Fruit fly (Drosophila melanogaster): ENCODE data around the gene CG10863.

Gene CG10863

dm6 chr3L:3952468-3952867 lies 10.2 kb upstream of the CG10863 start, which contains the start of gene CG14984 (continued):
- TF ChIP-seq vri (GFP tag; optimal IDR thresholded peaks at IDR 0.05): peak; percentile 59
- peak; percentile 79 for TF ChIP-seq Met (GFP tag; optimal IDR thresholded peaks at IDR 0.05)
- peak; percentile 86 for TF ChIP-seq CG11902 (GFP tag; optimal IDR thresholded peaks at IDR 0.05)
- peak; percentile 90 for TF ChIP-seq CG10669 (GFP tag; optimal IDR thresholded peaks at IDR 0.05)
- TF ChIP-seq cyc (GFP tag; optimal IDR thresholded peaks at IDR 0.05): peak; percentile 88
- TF ChIP-seq Ets21C (GFP tag; optimal IDR thresholded peaks at IDR 0.05): peak; percentile 67
- TF ChIP-seq CG34406 (GFP tag; optimal IDR thresholded peaks at IDR 0.05): peak; percentile 77
- TF ChIP-seq CG6808 (GFP tag; optimal IDR thresholded peaks at IDR 0.05): peak; percentile 89
- peak; percentile 79 for TF ChIP-seq achi (GFP tag; optimal IDR thresholded peaks at IDR 0.05)
- TF ChIP-seq acj6 (GFP tag; optimal IDR thresholded peaks at IDR 0.05): peak; percentile 84
- peak; percentile 73 for TF ChIP-seq Smox (GFP tag; optimal IDR thresholded peaks at IDR 0.05)
- peak; percentile 96 for TF ChIP-seq Eip78C (GFP tag)
- peak; percentile 71 for TF ChIP-seq CG10631 (GFP tag; optimal IDR thresholded peaks at IDR 0.05)
- peak; percentile 72 for TF ChIP-seq Gug (GFP tag; IDR thresholded peaks at IDR 0.05)
- peak; percentile 42 for TF ChIP-seq CG1621 (tag; optimal IDR thresholded peaks at IDR 0.05)
- peak; percentile 55; the same call in 1 of the 2 replicates for TF ChIP-seq CG11294 (GFP tag; IDR thresholded peaks at IDR 0.05)
- peak; percentile 59 for TF ChIP-seq Hr4 (GFP tag; optimal IDR thresholded peaks at IDR 0.05)
- TF ChIP-seq Lpt (GFP tag; optimal IDR thresholded peaks at IDR 0.05): no peak
- peak; percentile 85 for TF ChIP-seq CG8319 (GFP tag; optimal IDR thresholded peaks at IDR 0.05)
- peak; percentile 78 for TF ChIP-seq esn (GFP tag; optimal IDR thresholded peaks at IDR 0.05)
- TF ChIP-seq CG11762 (GFP tag; optimal IDR thresholded peaks at IDR 0.05; ENCODE audit: insufficient read depth): peak; percentile 76
- peak; percentile 84 for TF ChIP-seq CG7368 (GFP tag; optimal IDR thresholded peaks at IDR 0.05)
- TF ChIP-seq fkh (GFP tag; optimal IDR thresholded peaks at IDR 0.05): no peak
- peak; percentile 81 for TF ChIP-seq Eip75B (GFP tag; optimal IDR thresholded peaks at IDR 0.05)

- TF ChIP-seq CG6854 (GFP tag; optimal IDR thresholded peaks at IDR 0.05) (no peak), CG15336 (GFP tag; IDR thresholded peaks at IDR 0.05) (no peak), CG6163 (GFP tag; IDR thresholded peaks at IDR 0.05) (peak; percentile 24; the same call in 1 of the 3 replicates), Hr4 (GFP tag; optimal IDR thresholded peaks at IDR 0.05) (no peak), CG32006 (GFP tag; optimal IDR thresholded peaks at IDR 0.05) (no peak), Eip78C (GFP tag) (peak; percentile 21), CG1621 (tag; optimal IDR thresholded peaks at IDR 0.05) (no peak)
Observed at dm6 chr3L:3951875-3952274, 9.6 kb upstream of the CG10863 start.

dm6 chr3L:3949205-3949604 lies 6.9 kb upstream of the CG10863 start, which contains the start of gene CG14983:
Gene CG14983, minus strand, starts transcription at chr3L:3949305.
- no peak for TF ChIP-seq Ets96B (tag; optimal IDR thresholded peaks at IDR 0.05)
- no peak for TF ChIP-seq spab (GFP tag; optimal IDR thresholded peaks at IDR 0.05)
- TF ChIP-seq CG31627 (GFP tag; optimal IDR thresholded peaks at IDR 0.05): no peak
- no peak for TF ChIP-seq dac (GFP tag; optimal IDR thresholded peaks at IDR 0.05)
- TF ChIP-seq esn (GFP tag; optimal IDR thresholded peaks at IDR 0.05): no peak
- peak; percentile 37 for TF ChIP-seq svp (GFP tag)
- TF ChIP-seq ss (GFP tag; optimal IDR thresholded peaks at IDR 0.05): no peak
- no peak for TF ChIP-seq Lpt (GFP tag; optimal IDR thresholded peaks at IDR 0.05)

dm6 chr3L:3947301-3947941 lies 5.2 kb upstream of the CG10863 start, which contains the start of gene CG10853:
Gene CG10853, plus strand, starts transcription at chr3L:3947891.
- no peak for TF ChIP-seq CG1621 (tag; optimal IDR thresholded peaks at IDR 0.05)
- TF ChIP-seq CG6163 (GFP tag; IDR thresholded peaks at IDR 0.05): no peak
- TF ChIP-seq Ets21C (GFP tag; optimal IDR thresholded peaks at IDR 0.05): no peak
- TF ChIP-seq CG11902 (GFP tag; optimal IDR thresholded peaks at IDR 0.05): no peak
- no peak for TF ChIP-seq Met (GFP tag; optimal IDR thresholded peaks at IDR 0.05)
- no peak for TF ChIP-seq CG8632 (GFP tag; optimal IDR thresholded peaks at IDR 0.05)
- TF ChIP-seq dsx (GFP tag; optimal IDR thresholded peaks at IDR 0.05; ENCODE audit: poor library complexity, severe bottlenecking): peak; percentile 14

All from whole organism, prepupa.